Worm (Caenorhabditis elegans) whole organism, midembryonic: ENCODE results near the gene dpy-13.

ENCODE experiments used
- T22C8.4 ChIP-seq: fragments of 200-800 bp; sonication (Bioruptor generic); IDR thresholded peaks from 2 replicates; pipeline ENCODE4 v1.3.6; 2022; ENCODE audit warnings: missing genetic modification characterization, missing compliant biosample characterization
- cog-1 ChIP-seq: sonication (generic microtip); optimal IDR thresholded peaks from 2 replicates; lab custom pipeline; 2016; ENCODE audit warnings: missing genetic modification characterization, missing compliant biosample characterization
- flt-1 ChIP-seq: fragments of 200-800 bp; sonication (Bioruptor generic); IDR thresholded peaks from 2 replicates; pipeline ENCODE4 v1.3.6; 2022; ENCODE audit warnings: missing genetic modification characterization, missing compliant biosample characterization
- klf-2 ChIP-seq: fragments of 200-800 bp; sonication (Bioruptor generic); conservative IDR thresholded peaks from 2 replicates; pipeline ENCODE4 v1.3.6; 2022; ENCODE audit warnings: missing genetic modification reagents, missing genetic modification characterization, missing compliant biosample characterization
- med-1 ChIP-seq: sonication (generic microtip); optimal IDR thresholded peaks from 2 replicates; lab custom pipeline; 2017; ENCODE audit warnings: missing genetic modification characterization, mild to moderate bottlenecking, missing compliant biosample characterization, antibody characterized with exemption, missing genetic modification reagents; ENCODE audit not compliant: insufficient read depth
- ref-1 ChIP-seq: fragments of 200-800 bp; sonication (Bioruptor generic); conservative IDR thresholded peaks from 2 replicates; pipeline ENCODE4 v1.3.6; 2022; ENCODE audit warnings: missing genetic modification reagents, missing genetic modification characterization, missing compliant biosample characterization
- tab-1 ChIP-seq: fragments of 200-800 bp; sonication (Bioruptor generic); IDR thresholded peaks from 2 replicates; pipeline ENCODE4 v1.3.6; 2022; ENCODE audit warnings: missing genetic modification characterization, missing compliant biosample characterization
- ztf-23 ChIP-seq: fragments of 200-800 bp; sonication (Bioruptor generic); IDR thresholded peaks from 2 replicates; pipeline ENCODE4 v1.3.6; 2022; ENCODE audit warnings: missing genetic modification reagents, missing genetic modification characterization, missing compliant biosample characterization
- ztf-29 ChIP-seq: fragments of 200-800 bp; sonication (Bioruptor generic); IDR thresholded peaks from 2 replicates; pipeline ENCODE4 v1.3.6; 2022; ENCODE audit warnings: missing genetic modification reagents, missing genetic modification characterization, missing compliant biosample characterization

DNA sequence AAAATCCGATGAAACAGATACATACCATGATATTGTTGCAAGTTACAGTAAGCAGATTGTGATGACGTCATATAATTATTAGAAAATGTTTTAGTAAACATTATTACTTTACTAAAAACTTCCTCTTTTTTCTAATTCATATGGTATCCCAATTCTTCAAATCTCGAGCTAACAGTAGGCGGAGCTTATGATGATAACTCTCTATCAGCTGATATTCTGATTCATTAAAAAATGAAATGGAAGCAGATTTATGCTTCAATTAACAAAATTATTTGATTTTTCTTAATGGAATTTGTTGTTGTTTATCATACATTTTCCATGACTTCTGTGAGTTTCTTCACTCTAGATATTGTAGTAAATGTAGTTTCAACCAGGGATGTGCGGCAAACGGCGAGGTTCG is 31.1 kb upstream of the dpy-13 start, which contains the start of gene pax-2:
- TF ChIP-seq tab-1 (GFP tag; lab: Robert Waterston, UW) (no peak), ztf-29 (GFP tag; lab: Robert Waterston, UW) (no peak), ztf-23 (GFP tag; lab: Robert Waterston, UW) (no peak), flt-1 (GFP tag; lab: Robert Waterston, UW) (no peak), cog-1 (no peak), med-1 (GFP tag; lab: Kevin White, UChicago) (no peak), T22C8.4 (GFP tag; lab: Robert Waterston, UW) (no peak), klf-2 (GFP tag; lab: Robert Waterston, UW) (no peak), ref-1 (no peak)
